Worm (Caenorhabditis elegans) whole organism, late embryonic: ENCODE data around the gene gna-1.

Source experiments
- C08G9.2 ChIP-seq: sonication (generic microtip); optimal IDR thresholded peaks from 2 replicates; lab custom pipeline; 2016; ENCODE audit warnings: mild to moderate bottlenecking, missing genetic modification characterization, moderate library complexity, missing compliant biosample characterization
- K09A11.1 ChIP-seq: sonication (generic microtip); optimal IDR thresholded peaks from 2 replicates; lab custom pipeline; 2017; ENCODE audit warnings: antibody characterized with exemption, mild to moderate bottlenecking, missing genetic modification characterization, missing compliant biosample characterization; ENCODE audit not compliant: insufficient read depth
- Y22D7AL.16 ChIP-seq: sonication (generic microtip); optimal IDR thresholded peaks from 2 replicates; lab custom pipeline; 2016; ENCODE audit warnings: missing genetic modification characterization, missing compliant biosample characterization
- ahr-1 ChIP-seq: sonication (generic microtip); optimal IDR thresholded peaks from 2 replicates; lab custom pipeline; 2016; ENCODE audit warnings: missing genetic modification characterization, missing compliant biosample characterization
- ama-1 ChIP-seq: fragments of 150-350 bp; optimal IDR thresholded peaks from 2 replicates; lab custom pipeline; 2014
- ceh-14 ChIP-seq: sonication (generic microtip); optimal IDR thresholded peaks from 2 replicates; lab custom pipeline; 2016; ENCODE audit warnings: missing genotype, missing genetic modification characterization, missing compliant biosample characterization
- ceh-18 ChIP-seq: sonication (generic microtip); optimal IDR thresholded peaks from 2 replicates; lab custom pipeline; 2016; ENCODE audit warnings: missing genetic modification characterization, missing compliant biosample characterization
- ceh-2 ChIP-seq: sonication (generic microtip); optimal IDR thresholded peaks from 2 replicates; lab custom pipeline; 2016; ENCODE audit warnings: missing genotype, missing genetic modification characterization, missing compliant biosample characterization
- ceh-22 ChIP-seq: sonication (generic microtip); optimal IDR thresholded peaks from 2 replicates; lab custom pipeline; 2017; ENCODE audit warnings: missing biosample characterization, missing genetic modification characterization
- ceh-24 ChIP-seq: sonication (generic microtip); optimal IDR thresholded peaks from 2 replicates; lab custom pipeline; 2016; ENCODE audit warnings: mild to moderate bottlenecking, missing genetic modification characterization, missing compliant biosample characterization
- ceh-30 ChIP-seq: fragments of 150-350 bp; optimal IDR thresholded peaks from 2 replicates; lab custom pipeline; 2014; ENCODE audit warnings: missing biosample characterization, missing genetic modification characterization
- ceh-31 ChIP-seq: sonication (generic microtip); optimal IDR thresholded peaks from 2 replicates; lab custom pipeline; 2016; ENCODE audit warnings: missing genetic modification characterization, missing compliant biosample characterization
- ceh-34 ChIP-seq: sonication (generic microtip); optimal IDR thresholded peaks from 2 replicates; lab custom pipeline; 2016; ENCODE audit warnings: mild to moderate bottlenecking, missing genetic modification characterization, missing compliant biosample characterization
- ceh-45 ChIP-seq: fragments of 200-800 bp; sonication (Bioruptor generic); IDR thresholded peaks from 2 replicates; pipeline ENCODE4 v1.3.6; 2022; ENCODE audit warnings: missing genetic modification reagents, missing genetic modification characterization, missing compliant biosample characterization
- ceh-6 ChIP-seq: fragments of 200-800 bp; sonication (Bioruptor generic); optimal IDR thresholded peaks from 2 replicates; lab custom pipeline; 2018; ENCODE audit warnings: mild to moderate bottlenecking, missing genetic modification characterization, missing compliant biosample characterization
- che-1 ChIP-seq: sonication (generic microtip); optimal IDR thresholded peaks from 2 replicates; lab custom pipeline; 2016; ENCODE audit warnings: mild to moderate bottlenecking, missing genetic modification characterization, missing compliant biosample characterization
- dve-1 ChIP-seq: sonication (generic microtip); optimal IDR thresholded peaks from 2 replicates; lab custom pipeline; 2017; ENCODE audit warnings: antibody characterized with exemption, mild to moderate bottlenecking, missing genetic modification characterization, missing compliant biosample characterization
- elt-2 ChIP-seq: sonication (generic microtip); optimal IDR thresholded peaks from 2 replicates; lab custom pipeline; 2016; ENCODE audit warnings: missing genetic modification reagents, missing genetic modification characterization, missing compliant biosample characterization
- eyg-1 ChIP-seq: sonication (generic microtip); optimal IDR thresholded peaks from 2 replicates; lab custom pipeline; 2016; ENCODE audit warnings: missing genotype, missing genetic modification characterization, missing compliant biosample characterization
- fax-1 ChIP-seq: sonication (generic microtip); optimal IDR thresholded peaks from 2 replicates; lab custom pipeline; 2016; ENCODE audit warnings: missing genotype, missing genetic modification characterization, missing compliant biosample characterization
- fkh-6 ChIP-seq: sonication (generic microtip); optimal IDR thresholded peaks from 2 replicates; lab custom pipeline; 2016; ENCODE audit warnings: missing genetic modification characterization, missing compliant biosample characterization
- gmeb-2 ChIP-seq: sonication (generic microtip); optimal IDR thresholded peaks from 2 replicates; lab custom pipeline; 2016; ENCODE audit warnings: missing genetic modification characterization, inconsistent platforms, missing compliant biosample characterization
- lim-6 ChIP-seq: sonication (generic microtip); optimal IDR thresholded peaks from 2 replicates; lab custom pipeline; 2016; ENCODE audit warnings: missing genetic modification characterization, missing compliant biosample characterization
- lin-11 ChIP-seq: fragments of 200-800 bp; sonication (Bioruptor generic); optimal IDR thresholded peaks from 2 replicates; lab custom pipeline; 2018; ENCODE audit warnings: mild to moderate bottlenecking, missing genetic modification characterization, missing compliant biosample characterization
- madf-2 ChIP-seq: sonication (generic microtip); optimal IDR thresholded peaks from 2 replicates; lab custom pipeline; 2017; ENCODE audit warnings: missing genetic modification characterization, missing compliant biosample characterization
- mec-3 ChIP-seq: sonication (generic microtip); optimal IDR thresholded peaks from 2 replicates; lab custom pipeline; 2016; ENCODE audit warnings: borderline replicate concordance, missing genetic modification characterization, missing compliant biosample characterization
- nhr-11 ChIP-seq: fragments of 150-350 bp; optimal IDR thresholded peaks from 2 replicates; lab custom pipeline; 2014; ENCODE audit warnings: missing biosample characterization, missing genetic modification characterization
- nhr-232 ChIP-seq: sonication (generic microtip); optimal IDR thresholded peaks from 2 replicates; lab custom pipeline; 2016; ENCODE audit warnings: missing genetic modification characterization, missing compliant biosample characterization
- odd-2 ChIP-seq: sonication (generic microtip); optimal IDR thresholded peaks from 2 replicates; lab custom pipeline; 2017; ENCODE audit warnings: antibody characterized with exemption, mild to moderate bottlenecking, missing genetic modification characterization, missing compliant biosample characterization
- pag-3 ChIP-seq: sonication (generic microtip); optimal IDR thresholded peaks from 2 replicates; lab custom pipeline; 2016; ENCODE audit warnings: missing compliant biosample characterization, missing genetic modification characterization, borderline replicate concordance
- pat-9 ChIP-seq: fragments of 200-800 bp; sonication (Bioruptor generic); optimal IDR thresholded peaks from 2 replicates; lab custom pipeline; 2018; ENCODE audit warnings: mild to moderate bottlenecking, missing genetic modification characterization, moderate library complexity, missing compliant biosample characterization
- pax-1 ChIP-seq: fragments of 150-350 bp; optimal IDR thresholded peaks from 2 replicates; lab custom pipeline; 2014; ENCODE audit warnings: missing biosample characterization, missing genetic modification characterization
- pros-1 ChIP-seq: fragments of 150-350 bp; optimal IDR thresholded peaks from 2 replicates; lab custom pipeline; 2014; ENCODE audit warnings: missing biosample characterization, missing genetic modification reagents, missing genetic modification characterization
- rnt-1 ChIP-seq: sonication (generic microtip); optimal IDR thresholded peaks from 2 replicates; lab custom pipeline; 2016; ENCODE audit warnings: missing genetic modification characterization, missing compliant biosample characterization
- sox-4 ChIP-seq: sonication (generic microtip); optimal IDR thresholded peaks from 2 replicates; lab custom pipeline; 2017; ENCODE audit warnings: mild to moderate bottlenecking, missing genetic modification characterization, inconsistent platforms, missing compliant biosample characterization
- syd-9 ChIP-seq: sonication (generic microtip); optimal IDR thresholded peaks from 2 replicates; lab custom pipeline; 2016; ENCODE audit warnings: mild to moderate bottlenecking, missing genetic modification characterization, moderate library complexity, missing compliant biosample characterization
- tbx-2 ChIP-seq: sonication (generic microtip); optimal IDR thresholded peaks from 2 replicates; lab custom pipeline; 2016; ENCODE audit warnings: missing genetic modification characterization, missing compliant biosample characterization
- tbx-7 ChIP-seq: sonication (generic microtip); optimal IDR thresholded peaks from 2 replicates; lab custom pipeline; 2016; ENCODE audit warnings: missing genotype, missing genetic modification characterization, missing compliant biosample characterization
- unc-3 ChIP-seq, 2 experiments: fragments of 200-800 bp in 1 of 2; sonication (Bioruptor generic) in 1 of 2; sonication (generic microtip) in 1 of 2; conservative IDR thresholded peaks in 1 of 2; optimal IDR thresholded peaks in 1 of 2; 2 replicates each; pipeline versions ENCODE4 v1.3.6 to Lab custom; 2016 to 2022; ENCODE audit warnings: missing compliant biosample characterization in 2 of 2, missing genetic modification characterization in 2 of 2, missing genetic modification reagents in 1 of 2
- unc-55 ChIP-seq: sonication (generic microtip); optimal IDR thresholded peaks from 2 replicates; lab custom pipeline; 2017; ENCODE audit warnings: missing biosample characterization, missing genetic modification reagents, missing genetic modification characterization
- unc-86 ChIP-seq: sonication (generic microtip); optimal IDR thresholded peaks from 2 replicates; lab custom pipeline; 2016; ENCODE audit warnings: missing genetic modification characterization, missing compliant biosample characterization
- zip-5 ChIP-seq: sonication (generic microtip); optimal IDR thresholded peaks from 2 replicates; lab custom pipeline; 2016; ENCODE audit warnings: missing genetic modification characterization, missing compliant biosample characterization
- ztf-16 ChIP-seq: sonication (generic microtip); optimal IDR thresholded peaks from 2 replicates; lab custom pipeline; 2017; ENCODE audit warnings: missing genetic modification characterization, missing compliant biosample characterization

The gna-1 gene

DNA sequence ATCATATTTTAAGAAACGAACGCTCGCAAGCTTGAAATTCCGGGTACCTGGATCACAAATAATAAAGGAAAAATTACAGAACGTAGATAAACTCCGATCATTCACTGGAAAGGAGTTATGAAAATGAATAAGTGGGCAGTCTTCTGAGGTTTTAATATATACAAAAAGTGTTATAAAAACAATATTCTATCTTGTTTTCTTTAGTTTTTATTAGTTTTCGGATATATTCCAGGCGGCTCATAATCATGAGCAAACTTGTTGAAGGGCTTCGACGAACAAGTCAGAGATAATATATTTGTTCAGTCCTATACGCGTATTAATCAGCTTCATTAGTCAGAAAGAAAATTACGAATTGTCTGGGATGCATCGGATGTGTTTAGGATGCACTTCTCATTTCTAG lies 6.0 kb downstream of the gna-1 start, which contains the start of gene gcy-6:
gcy-6 (minus strand) TSS at position 101 of the 400 bp plus-strand sequence.
- TF ChIP-seq ceh-6 (no peak), lim-6 (no peak), ceh-30 (tag; lab: Kevin White, UChicago) (no peak), che-1 (no peak), pax-1 (no peak), lin-11 (no peak), sox-4 (tag; lab: Kevin White, UChicago) (no peak), ceh-45 (GFP tag; lab: Robert Waterston, UW) (no peak), tbx-2 (tag; lab: Kevin White, UChicago) (no peak), unc-86 (tag; lab: Kevin White, UChicago) (no peak), K09A11.1 (no peak), ahr-1 (tag; lab: Kevin White, UChicago) (no peak), C08G9.2 (tag; lab: Kevin White, UChicago) (no peak), odd-2 (tag; lab: Kevin White, UChicago) (no peak), eyg-1 (tag; lab: Kevin White, UChicago) (no peak)

DNA sequence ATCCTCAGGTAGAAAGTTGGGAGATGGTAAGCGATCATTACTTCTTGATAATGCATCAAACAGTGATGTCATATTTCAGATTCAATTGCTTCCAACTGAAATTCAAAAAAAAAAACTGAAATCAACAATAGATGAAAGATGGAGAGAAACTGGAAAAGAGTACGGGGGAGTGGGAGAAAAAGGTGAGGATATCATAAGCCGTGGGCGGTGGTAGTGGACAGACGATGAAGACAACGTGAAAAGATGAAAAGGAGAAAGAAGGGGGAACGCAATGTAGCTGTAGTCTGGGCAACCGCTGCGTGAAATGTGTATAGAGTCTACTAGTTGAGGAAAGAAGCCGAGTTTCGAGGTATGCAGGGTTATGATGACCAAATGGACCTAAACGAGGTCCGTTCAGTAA lies 12.7 kb downstream of the gna-1 start, which contains the start of gene che-12:
che-12 (minus strand) TSS at position 101 of the 400 bp plus-strand sequence.
- TF ChIP-seq ceh-30 (tag; lab: Kevin White, UChicago) (no peak), ztf-16 (tag; lab: Kevin White, UChicago) (no peak), unc-3 (GFP tag; conservative IDR thresholded peaks at IDR 0.05; lab: Robert Waterston, UW) (no peak), unc-3 (tag; optimal IDR thresholded peaks at IDR 0.05; lab: Kevin White, UChicago) (no peak)

DNA sequence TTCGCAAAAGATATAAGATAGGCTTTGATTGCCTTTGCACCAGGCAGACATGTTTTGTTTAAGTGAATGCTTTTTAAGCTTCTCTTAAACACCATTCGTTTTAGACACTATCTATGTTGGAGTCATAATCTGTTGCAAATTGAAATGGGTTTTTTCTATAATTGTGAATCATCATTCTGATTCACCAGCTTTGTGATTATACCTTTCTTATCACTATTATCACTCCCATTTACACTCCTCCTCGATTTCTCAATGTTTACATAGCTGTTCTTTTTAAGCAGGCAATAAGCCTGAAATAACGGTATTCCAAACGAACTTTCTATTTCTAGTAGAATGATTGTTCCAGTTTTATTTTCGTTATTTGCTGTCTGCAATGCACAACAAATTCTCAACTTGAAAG lies 22.9 kb downstream of the gna-1 start, which contains the start of gene B0024.4:
B0024.4 (plus strand) TSS at position 301 of the 400 bp plus-strand sequence.
- TF ChIP-seq rnt-1 (tag; lab: Kevin White, UChicago) (no peak), nhr-11 (no peak), tbx-7 (no peak), pag-3 (no peak), fax-1 (tag; lab: Kevin White, UChicago) (no peak), nhr-232 (no peak), fkh-6 (tag; lab: Kevin White, UChicago) (no peak), C08G9.2 (tag; lab: Kevin White, UChicago) (no peak), dve-1 (tag; lab: Kevin White, UChicago) (no peak), elt-2 (no peak), pros-1 (tag; lab: Kevin White, UChicago) (no peak), pat-9 (tag; lab: Kevin White, UChicago) (no peak), unc-3 (GFP tag; conservative IDR thresholded peaks at IDR 0.05; lab: Robert Waterston, UW) (no peak), unc-3 (tag; optimal IDR thresholded peaks at IDR 0.05; lab: Kevin White, UChicago) (no peak)

DNA sequence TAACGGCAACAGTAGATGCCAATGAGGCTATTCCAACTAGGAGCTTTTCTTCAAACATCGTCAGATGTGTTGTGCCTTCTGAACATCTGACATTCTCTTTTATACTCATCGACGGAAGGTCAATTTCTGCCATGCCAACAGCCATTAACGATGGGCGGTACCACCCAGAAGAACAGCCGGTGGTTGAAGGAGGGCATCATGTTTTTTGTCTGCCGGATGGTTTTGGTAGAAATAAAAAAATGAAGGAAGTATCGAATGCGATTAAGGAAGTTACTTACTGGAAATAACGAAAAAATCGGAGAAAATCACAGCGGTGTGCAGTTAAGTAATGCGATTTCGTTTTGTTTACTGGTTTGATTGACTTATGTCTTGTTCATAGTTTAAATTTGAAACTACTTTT lies 25.4 kb downstream of the gna-1 start, which contains the start of gene col-150:
col-150 (minus strand) TSS at position 101 of the 400 bp plus-strand sequence.
- TF ChIP-seq lim-6 (no peak), sox-4 (tag; lab: Kevin White, UChicago) (no peak), ceh-31 (tag; lab: Kevin White, UChicago) (no peak), ama-1 (lab: Kevin White, UChicago) (no peak), ceh-14 (tag; lab: Kevin White, UChicago) (no peak), C08G9.2 (tag; lab: Kevin White, UChicago) (no peak), syd-9 (tag; lab: Kevin White, UChicago) (no peak)

DNA sequence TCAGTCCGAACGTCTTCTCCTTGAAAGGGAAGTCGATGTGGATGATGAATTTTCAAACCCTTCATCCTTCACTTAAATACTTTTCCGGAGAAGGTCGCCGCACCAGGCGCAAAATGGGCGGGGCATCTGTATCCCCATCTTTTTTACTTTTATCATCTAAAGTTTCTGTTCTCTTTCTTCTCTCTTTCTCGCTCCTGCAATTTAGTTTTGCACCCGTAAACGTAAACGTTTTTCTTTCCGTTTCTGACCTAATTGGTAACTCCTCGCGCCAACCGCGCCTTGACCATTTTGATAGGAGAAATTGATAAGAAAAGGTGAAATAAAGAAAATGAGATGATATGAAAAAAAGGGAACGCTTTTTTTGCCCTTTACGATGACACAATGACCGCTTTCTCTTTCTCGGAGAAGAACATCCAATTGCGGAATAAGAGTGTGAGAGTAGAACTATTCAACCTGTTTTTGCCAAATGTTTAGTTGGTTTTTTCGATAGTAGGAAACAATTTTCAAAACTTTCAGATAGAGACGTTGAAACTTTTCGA lies 27.1 kb downstream of the gna-1 start, which contains the start of gene col-149:
col-149 (minus strand) TSS at position 51 of the 539 bp plus-strand sequence.
- TF ChIP-seq ceh-45 (GFP tag; lab: Robert Waterston, UW): no peak
- no peak for TF ChIP-seq ceh-34 (tag; lab: Kevin White, UChicago)
- TF ChIP-seq lin-11: no peak
- TF ChIP-seq ztf-16 (tag; lab: Kevin White, UChicago): no peak
- TF ChIP-seq Y22D7AL.16: no peak
- TF ChIP-seq ceh-24 (tag; lab: Kevin White, UChicago): no peak
- no peak for TF ChIP-seq ceh-22 (tag; lab: Kevin White, UChicago)
- no peak for TF ChIP-seq ceh-18
- no peak for TF ChIP-seq unc-55
- no peak for TF ChIP-seq fkh-6 (tag; lab: Kevin White, UChicago)
- TF ChIP-seq ceh-2 (tag; lab: Kevin White, UChicago): no peak
- TF ChIP-seq madf-2: no peak
- no peak for TF ChIP-seq zip-5 (tag; lab: Kevin White, UChicago)
- no peak for TF ChIP-seq elt-2
- TF ChIP-seq pat-9 (tag; lab: Kevin White, UChicago): no peak
- TF ChIP-seq mec-3 (tag; lab: Kevin White, UChicago): no peak
- TF ChIP-seq syd-9 (tag; lab: Kevin White, UChicago): no peak
- no peak for TF ChIP-seq nhr-11
- TF ChIP-seq odd-2 (tag; lab: Kevin White, UChicago): no peak
- no peak for TF ChIP-seq gmeb-2
